Fruit fly (Drosophila melanogaster): ENCODE data around the gene m.

Gene m

DNA sequence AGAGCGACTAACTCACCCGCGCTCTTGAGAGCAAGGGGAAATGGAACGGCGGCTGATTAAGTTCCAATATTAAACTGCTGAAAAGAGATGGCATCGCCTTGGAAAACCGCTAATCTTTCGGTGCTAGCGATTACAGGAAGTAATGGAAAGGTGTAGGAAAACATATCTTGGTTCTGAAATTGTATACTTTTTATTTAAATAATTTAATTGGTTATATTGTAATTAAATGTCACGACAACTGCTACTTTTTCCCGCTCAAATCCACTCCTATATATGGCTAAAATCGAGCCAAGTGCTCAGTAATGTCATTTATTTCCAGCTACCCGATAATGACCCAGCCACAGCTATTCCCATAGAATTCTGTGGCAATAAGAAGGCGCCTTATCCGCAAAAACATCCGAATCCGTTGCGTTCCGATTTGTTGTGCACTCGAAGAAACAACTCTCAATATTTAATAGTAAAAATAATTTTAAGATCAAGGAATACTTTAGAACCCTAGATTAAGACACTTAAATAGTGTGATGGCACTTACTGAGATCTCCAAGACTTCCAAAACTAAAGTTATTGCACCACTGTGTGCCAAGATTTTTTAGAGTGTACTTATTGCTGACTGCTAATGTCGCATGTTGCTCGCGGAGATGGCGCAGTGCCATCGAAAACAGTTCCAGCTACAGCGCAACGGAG lies 34.3 kb downstream of the m start (continued):
- no peak for TF ChIP-seq Dip2 (GFP tag; IDR thresholded peaks at IDR 0.05)
- peak; percentile 86 for TF ChIP-seq CG11504 (tag; optimal IDR thresholded peaks at IDR 0.05)
- no peak for TF ChIP-seq CG2202 (tag; optimal IDR thresholded peaks at IDR 0.05)
- TF ChIP-seq stc (GFP tag; IDR thresholded peaks at IDR 0.05), result peak; percentile 78
- peak; percentile 42 for TF ChIP-seq kay (GFP tag; optimal IDR thresholded peaks at IDR 0.05)
- TF ChIP-seq fd64A (GFP tag; optimal IDR thresholded peaks at IDR 0.05), result no peak
- TF ChIP-seq hb (GFP tag; IDR thresholded peaks at IDR 0.05; ENCODE audit: partially characterized antibody), result no peak
- TF ChIP-seq nmo (GFP tag; optimal IDR thresholded peaks at IDR 0.05), result peak; percentile 71
- TF ChIP-seq fd102C (GFP tag; optimal IDR thresholded peaks at IDR 0.05), result no peak
- TF ChIP-seq CG2678 (tag; optimal IDR thresholded peaks at IDR 0.05), result peak; percentile 80
- TF ChIP-seq CG30403 (GFP tag; optimal IDR thresholded peaks at IDR 0.05), result peak; percentile 78
- no peak for TF ChIP-seq Lim3 (GFP tag; IDR thresholded peaks at IDR 0.05)
- TF ChIP-seq CG15696 (tag; optimal IDR thresholded peaks at IDR 0.05), result peak; percentile 43
- TF ChIP-seq NC2β (GFP tag; optimal IDR thresholded peaks at IDR 0.05), result peak; percentile 33
- TF ChIP-seq CG10321 (GFP tag; IDR thresholded peaks at IDR 0.05), result no peak
- TF ChIP-seq cg (GFP tag; optimal IDR thresholded peaks at IDR 0.05), result no peak
- TF ChIP-seq HLH3B (GFP tag; IDR thresholded peaks at IDR 0.05), result peak; percentile 72
- TF ChIP-seq CG7786 (GFP tag; optimal IDR thresholded peaks at IDR 0.05), result peak; percentile 55
- TF ChIP-seq Dip3 (GFP tag; optimal IDR thresholded peaks at IDR 0.05), result peak; percentile 44
- TF ChIP-seq Camta (GFP tag; optimal IDR thresholded peaks at IDR 0.05), result peak; percentile 59
- TF ChIP-seq ase (GFP tag; IDR thresholded peaks at IDR 0.05), result peak; percentile 56; the same call in 2 of the 3 replicates
- no peak for TF ChIP-seq da (GFP tag; optimal IDR thresholded peaks at IDR 0.05)
- TF ChIP-seq GATAe (GFP tag; conservative IDR thresholded peaks at IDR 0.05), result no peak
- peak; percentile 59 for TF ChIP-seq Sox100B (GFP tag; optimal IDR thresholded peaks at IDR 0.05)
- TF ChIP-seq hbn (GFP tag; IDR thresholded peaks at IDR 0.05; ENCODE audit: partially characterized antibody), result no peak
- 0 out of 2 replicates have a peak, but pooled peaks have one; percentile 53 for TF ChIP-seq CG32767 (GFP tag; IDR thresholded peaks at IDR 0.05)
- TF ChIP-seq eyg (GFP tag; optimal IDR thresholded peaks at IDR 0.05), result no peak
- peak; percentile 21 for TF ChIP-seq CG6765 (GFP tag; optimal IDR thresholded peaks at IDR 0.05)
- peak; percentile 71 for TF ChIP-seq CG12071 (GFP tag; optimal IDR thresholded peaks at IDR 0.05)
- peak; percentile 56 for TF ChIP-seq CG5180 (GFP tag; optimal IDR thresholded peaks at IDR 0.05)
- peak; percentile 53 for TF ChIP-seq caup (GFP tag; optimal IDR thresholded peaks at IDR 0.05; ENCODE audit: severe bottlenecking)
- peak; percentile 55 for TF ChIP-seq CG16863 (GFP tag; optimal IDR thresholded peaks at IDR 0.05)
- peak; percentile 85 for TF ChIP-seq unpg (GFP tag; optimal IDR thresholded peaks at IDR 0.05)
- peak; percentile 48 for TF ChIP-seq CG10147 (GFP tag; optimal IDR thresholded peaks at IDR 0.05)
- no peak for TF ChIP-seq CG7357 (GFP tag; IDR thresholded peaks at IDR 0.05)
- TF ChIP-seq en (GFP tag; optimal IDR thresholded peaks at IDR 0.05), result peak; percentile 26
- peak; percentile 67 for TF ChIP-seq CG17385 (GFP tag; optimal IDR thresholded peaks at IDR 0.05)
- TF ChIP-seq mirr (GFP tag; optimal IDR thresholded peaks at IDR 0.05), result no peak
- TF ChIP-seq CG17359 (tag; optimal IDR thresholded peaks at IDR 0.05), result peak; percentile 77
- no peak for TF ChIP-seq slou (GFP tag; optimal IDR thresholded peaks at IDR 0.05)
- TF ChIP-seq CG43689 (GFP tag; IDR thresholded peaks at IDR 0.05), result peak; percentile 9; the same call in 1 of the 2 replicates
- peak; percentile 79 for TF ChIP-seq otp (GFP tag; IDR thresholded peaks at IDR 0.05)
- no peak for TF ChIP-seq Opbp (GFP tag; IDR thresholded peaks at IDR 0.05; ENCODE audit: partially characterized antibody)
- peak; percentile 31 for TF ChIP-seq CG3838 (GFP tag; optimal IDR thresholded peaks at IDR 0.05)
- TF ChIP-seq lilli (GFP tag; optimal IDR thresholded peaks at IDR 0.05), result peak; percentile 66
- TF ChIP-seq CG11398 (GFP tag; optimal IDR thresholded peaks at IDR 0.05), result no peak
- 0 out of 2 replicates have a peak, but pooled peaks have one; percentile 26 for TF ChIP-seq CG11696 (GFP tag; IDR thresholded peaks at IDR 0.05)
- peak; percentile 52 for TF ChIP-seq CG6254 (GFP tag; optimal IDR thresholded peaks at IDR 0.05)
- TF ChIP-seq CG1832 (GFP tag; optimal IDR thresholded peaks at IDR 0.05), result no peak
